Worm (Caenorhabditis elegans): ENCODE measurements around the gene pho-10.
A peak's percentile ranks its signal among the peaks of the same experiment; 100 is the strongest.

The pho-10 gene

DNA sequence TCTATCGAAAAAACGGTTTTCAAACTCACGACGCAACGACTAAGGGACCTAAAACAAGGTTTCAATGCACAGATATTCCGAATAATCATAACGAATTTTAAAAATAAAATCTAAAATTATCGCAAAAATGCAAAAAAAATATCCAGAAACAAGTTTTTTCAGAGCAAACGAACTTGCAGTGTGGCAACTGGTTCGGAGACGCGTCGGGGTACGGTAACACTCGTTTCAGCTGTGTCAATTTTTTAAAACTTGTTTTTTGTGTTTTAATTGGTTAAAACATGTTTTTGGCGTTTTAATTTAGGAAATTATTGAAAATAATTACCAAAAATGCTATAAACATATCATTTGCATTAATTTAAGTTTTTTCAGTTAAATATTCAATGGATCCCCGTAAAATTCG lies 28.0 kb downstream of the pho-10 start, which contains the start of gene C08H9.16 (continued):
- TF ChIP-seq R02D3.7 (tag; optimal IDR thresholded peaks at IDR 0.05) (no peak), alr-1 (tag; optimal IDR thresholded peaks at IDR 0.05) (no peak), nhr-11 (tag; optimal IDR thresholded peaks at IDR 0.05) (no peak), nhr-10 (tag; optimal IDR thresholded peaks at IDR 0.05) (no peak), nhr-21 (tag; optimal IDR thresholded peaks at IDR 0.05) (no peak), sma-3 (GFP tag; optimal IDR thresholded peaks at IDR 0.05) (peak; percentile 53), ztf-1 (GFP tag; conservative IDR thresholded peaks at IDR 0.05) (no peak), mab-5 (tag; optimal IDR thresholded peaks at IDR 0.05) (no peak)

ce11 chrII:9891823-9892222 lies 28.5 kb downstream of the pho-10 start:
- no peak for TF ChIP-seq crh-2 (tag; optimal IDR thresholded peaks at IDR 0.05)
- no peak for TF ChIP-seq blmp-1 (tag; optimal IDR thresholded peaks at IDR 0.05; ENCODE audit: insufficient read depth)
- no peak for TF ChIP-seq nhr-237 (tag; optimal IDR thresholded peaks at IDR 0.05)
- no peak for TF ChIP-seq nhr-10 (tag; optimal IDR thresholded peaks at IDR 0.05)
- TF ChIP-seq nhr-21 (tag; optimal IDR thresholded peaks at IDR 0.05): no peak
- TF ChIP-seq unc-62 (GFP tag; optimal IDR thresholded peaks at IDR 0.05): no peak
- no peak for TF ChIP-seq nhr-129 (tag; optimal IDR thresholded peaks at IDR 0.05)
- no peak for TF ChIP-seq mdl-1 (tag; optimal IDR thresholded peaks at IDR 0.05)
- TF ChIP-seq mbf-1 (tag; optimal IDR thresholded peaks at IDR 0.05): no peak
- no peak for TF ChIP-seq lin-13 (GFP tag; optimal IDR thresholded peaks at IDR 0.05)
- no peak for TF ChIP-seq aly-2 (tag; optimal IDR thresholded peaks at IDR 0.05)
- no peak for TF ChIP-seq nhr-25 (tag; optimal IDR thresholded peaks at IDR 0.05)
- TF ChIP-seq F13H6.1 (tag; optimal IDR thresholded peaks at IDR 0.05): no peak
- no peak for TF ChIP-seq ama-1 (optimal IDR thresholded peaks at IDR 0.05)
- no peak for TF ChIP-seq alr-1 (tag; optimal IDR thresholded peaks at IDR 0.05)
- TF ChIP-seq elt-1 (tag; optimal IDR thresholded peaks at IDR 0.05): peak; percentile 83
- no peak for TF ChIP-seq skn-1 (tag; optimal IDR thresholded peaks at IDR 0.05)
- no peak for TF ChIP-seq R02D3.7 (tag; optimal IDR thresholded peaks at IDR 0.05)
- TF ChIP-seq sma-9 (GFP tag; optimal IDR thresholded peaks at IDR 0.05): peak; percentile 79
- no peak for TF ChIP-seq sma-9 (tag; optimal IDR thresholded peaks at IDR 0.05)
- no peak for TF ChIP-seq ceh-82 (tag; optimal IDR thresholded peaks at IDR 0.05)
- TF ChIP-seq nhr-6 (tag; optimal IDR thresholded peaks at IDR 0.05): no peak
- no peak for TF ChIP-seq elt-3 (tag; optimal IDR thresholded peaks at IDR 0.05)
- TF ChIP-seq zag-1 (tag; optimal IDR thresholded peaks at IDR 0.05): no peak
- no peak for TF ChIP-seq mab-5 (tag; optimal IDR thresholded peaks at IDR 0.05)
- peak; percentile 70 for TF ChIP-seq fos-1 (tag; optimal IDR thresholded peaks at IDR 0.05)
- no peak for TF ChIP-seq ZK546.5 (tag; optimal IDR thresholded peaks at IDR 0.05)
- no peak for TF ChIP-seq unc-55 (GFP tag; optimal IDR thresholded peaks at IDR 0.05)
- no peak for TF ChIP-seq nhr-77 (tag; optimal IDR thresholded peaks at IDR 0.05)
- peak; percentile 18 for TF ChIP-seq egl-27 (tag; optimal IDR thresholded peaks at IDR 0.05)
- no peak for TF ChIP-seq ztf-11 (tag; optimal IDR thresholded peaks at IDR 0.05)
- TF ChIP-seq sma-3 (GFP tag; optimal IDR thresholded peaks at IDR 0.05): no peak
- TF ChIP-seq lsy-2 (tag; optimal IDR thresholded peaks at IDR 0.05): no peak
- no peak for TF ChIP-seq sem-4 (tag; optimal IDR thresholded peaks at IDR 0.05)
- no peak for TF ChIP-seq lin-11 (tag; optimal IDR thresholded peaks at IDR 0.05)
- no peak for TF ChIP-seq ztf-4 (tag; optimal IDR thresholded peaks at IDR 0.05)
- TF ChIP-seq Y55F3AM.14 (GFP tag; optimal IDR thresholded peaks at IDR 0.05): no peak
- no peak for TF ChIP-seq dmd-4 (tag; optimal IDR thresholded peaks at IDR 0.05)
- TF ChIP-seq lin-39 (tag; optimal IDR thresholded peaks at IDR 0.05): no peak
- no peak for TF ChIP-seq nhr-12 (tag; optimal IDR thresholded peaks at IDR 0.05)
- peak; percentile 83 for TF ChIP-seq ceh-16 (tag; optimal IDR thresholded peaks at IDR 0.05)
- TF ChIP-seq nhr-23 (tag; optimal IDR thresholded peaks at IDR 0.05): no peak

Measured in whole organism, L2 larva.